Fruit fly (Drosophila melanogaster): ENCODE results near the gene CG43248.

The CG43248 gene

dm6 chr3L:15498745-15499144 lies 32.5 kb downstream of the CG43248 start, which contains the start of gene CG7275:
Gene CG7275, plus strand, starts transcription at chr3L:15498959.
- TF ChIP-seq usp (GFP tag; optimal IDR thresholded peaks at IDR 0.05) (no peak), psq (optimal IDR thresholded peaks at IDR 0.05) (no peak), EcR (GFP tag; optimal IDR thresholded peaks at IDR 0.05) (no peak), pan (optimal IDR thresholded peaks at IDR 0.05) (no peak), Dll (optimal IDR thresholded peaks at IDR 0.05) (no peak), CG8478 (optimal IDR thresholded peaks at IDR 0.05) (no peak)

DNA sequence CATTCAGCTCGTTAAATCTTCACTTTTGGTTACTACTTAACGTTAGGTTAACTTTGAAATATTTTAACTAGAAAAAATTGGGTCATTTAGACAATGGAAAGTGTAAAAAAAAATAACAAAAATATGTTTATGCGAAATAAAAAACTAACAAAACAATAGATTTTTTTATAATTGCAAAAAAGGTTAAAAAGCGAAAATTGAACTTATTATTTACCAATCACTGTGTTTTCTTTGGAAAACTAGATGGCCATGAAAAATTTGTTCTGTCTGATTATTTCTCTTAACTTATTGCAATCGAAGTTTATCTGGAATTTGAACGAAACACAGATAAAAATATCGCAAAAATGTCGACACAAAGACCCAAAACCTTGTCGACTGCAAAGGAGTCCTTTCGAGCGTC lies 33.4 kb downstream of the CG43248 start, which contains the start of gene CG7276:
Gene CG7276 (plus strand): TSS at position 301 of the 400 bp plus-strand sequence.
- TF ChIP-seq psq (optimal IDR thresholded peaks at IDR 0.05) (no peak), Dll (optimal IDR thresholded peaks at IDR 0.05) (no peak), usp (GFP tag; optimal IDR thresholded peaks at IDR 0.05) (no peak), EcR (GFP tag; optimal IDR thresholded peaks at IDR 0.05) (no peak), pan (optimal IDR thresholded peaks at IDR 0.05) (no peak), CG8478 (optimal IDR thresholded peaks at IDR 0.05) (no peak)

- no peak for TF ChIP-seq Dll (optimal IDR thresholded peaks at IDR 0.05)
- TF ChIP-seq EcR (GFP tag; optimal IDR thresholded peaks at IDR 0.05): no peak
- no peak for TF ChIP-seq CG8478 (optimal IDR thresholded peaks at IDR 0.05)
- TF ChIP-seq pan (optimal IDR thresholded peaks at IDR 0.05): no peak
- TF ChIP-seq psq (optimal IDR thresholded peaks at IDR 0.05): no peak
- no peak for TF ChIP-seq usp (GFP tag; optimal IDR thresholded peaks at IDR 0.05)
Measured at dm6 chr3L:15496274-15496673, 35.0 kb downstream of the CG43248 start, which contains the start of gene CG13455. Gene CG13455, plus strand, starts transcription at chr3L:15496574.

DNA sequence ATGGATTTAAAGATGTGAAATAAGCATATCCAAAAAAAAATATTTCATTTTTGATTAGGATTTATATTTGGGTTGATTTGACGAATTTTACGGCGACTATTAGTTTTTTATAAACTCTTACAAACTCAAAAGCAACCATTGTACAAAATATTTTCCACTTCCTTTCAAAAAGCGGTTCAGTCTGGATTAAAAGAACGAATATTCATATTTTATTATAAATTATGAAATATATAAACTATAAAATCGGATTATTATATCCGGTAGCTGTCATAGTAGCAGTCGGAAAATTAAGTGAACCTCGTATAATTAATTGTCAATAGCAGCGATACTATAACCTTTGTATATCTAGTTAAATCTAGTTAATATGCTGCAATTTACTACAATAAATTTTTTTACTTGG lies 35.8 kb downstream of the CG43248 start, which contains the start of gene CG12355:
Gene CG12355 (minus strand): TSS at position 101 of the 400 bp plus-strand sequence.
- TF ChIP-seq Dll (optimal IDR thresholded peaks at IDR 0.05) (no peak), psq (optimal IDR thresholded peaks at IDR 0.05) (no peak), usp (GFP tag; optimal IDR thresholded peaks at IDR 0.05) (no peak), pan (optimal IDR thresholded peaks at IDR 0.05) (no peak), EcR (GFP tag; optimal IDR thresholded peaks at IDR 0.05) (no peak), CG8478 (optimal IDR thresholded peaks at IDR 0.05) (no peak)

DNA sequence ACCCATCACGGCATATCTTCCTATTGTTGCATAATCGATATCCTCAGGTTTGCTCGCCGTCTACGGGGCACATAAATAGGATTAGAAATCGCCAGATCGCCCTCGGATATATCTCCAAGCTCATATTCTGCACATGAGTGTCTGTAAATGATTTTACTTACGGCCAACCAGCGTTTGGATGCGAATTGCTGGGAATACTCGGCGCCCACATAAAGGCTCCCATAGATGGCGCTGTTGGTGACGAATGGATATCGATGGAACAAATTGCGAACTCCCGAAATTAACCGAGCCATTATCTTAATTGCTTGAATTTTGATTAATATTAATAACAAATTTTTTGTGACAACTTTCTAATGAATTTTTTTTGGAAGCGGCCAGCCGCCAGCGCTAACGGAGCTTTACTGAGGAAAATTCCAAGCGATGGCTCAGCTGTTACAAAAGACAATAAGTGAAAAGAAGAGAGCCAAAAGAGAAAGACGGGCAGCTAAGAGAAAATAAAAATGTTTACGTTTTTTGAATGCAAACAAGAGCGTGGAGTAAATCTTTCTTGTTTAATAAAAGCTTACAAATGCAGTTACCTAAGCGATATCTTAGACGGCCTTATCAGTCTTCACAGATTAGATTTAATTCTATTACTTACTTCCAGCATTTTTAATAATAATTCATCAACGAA lies 36.5 kb downstream of the CG43248 start:
- no peak for TF ChIP-seq usp (GFP tag; optimal IDR thresholded peaks at IDR 0.05)
- no peak for TF ChIP-seq Dll (optimal IDR thresholded peaks at IDR 0.05)
- TF ChIP-seq pan (optimal IDR thresholded peaks at IDR 0.05): no peak

DNA sequence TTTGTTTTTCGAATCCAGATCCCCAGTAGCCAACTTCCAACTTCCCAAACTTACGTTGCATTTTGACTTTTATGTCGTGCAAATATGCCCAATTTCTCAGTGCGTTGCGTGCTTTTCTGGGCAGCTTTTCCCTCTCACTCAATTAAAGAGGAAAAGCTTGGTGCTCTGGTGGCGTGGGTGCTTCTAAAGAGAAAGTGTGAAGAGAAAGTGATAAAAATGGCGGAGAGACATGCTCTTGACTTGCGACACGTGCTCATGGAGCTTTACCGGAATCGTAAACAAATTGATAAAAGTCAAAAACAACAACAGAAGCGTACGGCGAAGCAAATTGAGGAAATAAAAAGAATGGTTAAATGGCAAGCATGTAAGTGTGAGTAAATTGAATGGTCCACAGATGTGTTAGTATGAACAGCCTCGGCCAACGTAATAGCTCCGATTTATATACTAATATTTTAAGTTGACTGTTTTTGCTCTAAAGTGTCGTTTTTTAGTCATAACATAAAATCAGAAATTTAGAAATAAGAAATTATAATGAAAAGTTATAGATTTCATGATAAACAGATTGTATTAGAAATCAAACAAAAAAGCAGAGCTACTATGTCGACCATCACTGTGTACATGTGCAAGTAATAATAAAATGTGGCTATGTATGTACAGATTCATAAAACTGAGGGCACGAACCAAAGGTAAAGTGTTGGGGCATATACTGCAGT lies 37.2 kb downstream of the CG43248 start:
- no peak for TF ChIP-seq Dll (optimal IDR thresholded peaks at IDR 0.05)
- TF ChIP-seq usp (GFP tag; optimal IDR thresholded peaks at IDR 0.05): no peak
- no peak for TF ChIP-seq EcR (GFP tag; optimal IDR thresholded peaks at IDR 0.05)
- TF ChIP-seq pan (optimal IDR thresholded peaks at IDR 0.05): no peak
- TF ChIP-seq CG8478 (optimal IDR thresholded peaks at IDR 0.05): no peak
- TF ChIP-seq psq (optimal IDR thresholded peaks at IDR 0.05): no peak

DNA sequence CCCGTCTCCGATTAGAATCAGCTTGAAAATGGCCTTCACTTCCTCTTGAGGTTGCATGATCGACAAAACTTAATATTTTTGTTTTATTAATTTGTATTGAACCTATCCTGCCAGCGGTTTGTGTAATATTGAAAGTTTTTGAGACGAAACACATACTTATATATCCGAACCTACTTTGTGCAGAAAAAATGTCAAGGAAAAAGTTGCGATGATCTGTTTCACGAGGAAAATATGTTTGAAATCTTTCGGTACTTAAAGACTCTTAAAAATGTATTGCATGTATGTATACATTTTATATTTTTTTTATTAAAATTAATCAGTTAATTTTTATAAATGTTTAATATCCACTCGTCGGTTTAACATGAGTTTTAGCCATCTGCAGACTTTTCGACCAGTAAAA lies 46.0 kb downstream of the CG43248 start, which contains the start of gene Ran-like:
Gene Ran-like (minus strand): TSS at position 101 of the 400 bp plus-strand sequence.
- TF ChIP-seq usp (GFP tag; optimal IDR thresholded peaks at IDR 0.05): no peak
- TF ChIP-seq psq (optimal IDR thresholded peaks at IDR 0.05): no peak
- TF ChIP-seq Dll (optimal IDR thresholded peaks at IDR 0.05): no peak
- no peak for TF ChIP-seq CG8478 (optimal IDR thresholded peaks at IDR 0.05)
- no peak for TF ChIP-seq pan (optimal IDR thresholded peaks at IDR 0.05)
